Worm (Caenorhabditis elegans) whole organism, L3 larva: ENCODE data around the gene srlf-17.

Experiments
- aly-2 ChIP-seq: fragments of 150-350 bp; optimal IDR thresholded peaks from 2 replicates; lab custom pipeline; 2014; ENCODE audit warnings: missing biosample characterization, missing genetic modification characterization
- ama-1 ChIP-seq: fragments of 150-350 bp; optimal IDR thresholded peaks from 2 replicates; lab custom pipeline; 2018
- fkh-2 ChIP-seq: fragments of 150-350 bp; optimal IDR thresholded peaks from 2 replicates; lab custom pipeline; 2014; ENCODE audit warnings: missing biosample characterization, missing genetic modification reagents, missing genetic modification characterization
- jun-1 ChIP-seq: fragments of 150-350 bp; optimal IDR thresholded peaks from 2 replicates; lab custom pipeline; 2014; ENCODE audit warnings: missing biosample characterization, missing genetic modification reagents, missing genetic modification characterization
- lin-15B ChIP-seq: fragments of 150-350 bp; optimal IDR thresholded peaks from 2 replicates; lab custom pipeline; 2014; ENCODE audit warnings: missing biosample characterization, missing genetic modification characterization
- mdl-1 ChIP-seq: fragments of 150-350 bp; optimal IDR thresholded peaks from 2 replicates; lab custom pipeline; 2014; ENCODE audit warnings: missing biosample characterization, missing genetic modification characterization
- nhr-237 ChIP-seq: fragments of 150-350 bp; optimal IDR thresholded peaks from 2 replicates; lab custom pipeline; 2014; ENCODE audit warnings: missing biosample characterization, missing genetic modification characterization
- nhr-77 ChIP-seq: fragments of 150-350 bp; optimal IDR thresholded peaks from 2 replicates; lab custom pipeline; 2014; ENCODE audit warnings: missing biosample characterization, missing genetic modification characterization
- pha-4 ChIP-seq: fragments of 150-350 bp; optimal IDR thresholded peaks from 2 replicates; lab custom pipeline; 2014; ENCODE audit warnings: missing biosample characterization, missing genetic modification reagents, missing genetic modification characterization

ce11 chrIV:11118837-11119491 lies 16.5 kb upstream of the srlf-17 start, which contains the start of the genes imp-2 and enpl-1:
- TF ChIP-seq pha-4 (peak; percentile 94), fkh-2 (tag; lab: Kevin White, UChicago) (no peak), ama-1 (lab: Kevin White, UChicago) (peak; percentile 42), jun-1 (tag; lab: Kevin White, UChicago) (peak; percentile 86), lin-15B (tag; lab: Kevin White, UChicago) (peak; percentile 92), aly-2 (tag; lab: Kevin White, UChicago) (no peak), nhr-77 (tag; lab: Kevin White, UChicago) (no peak), mdl-1 (tag; lab: Kevin White, UChicago) (peak; percentile 84), nhr-237 (tag; lab: Kevin White, UChicago) (no peak)
